Worm (Caenorhabditis elegans) whole organism, midembryonic: Measurements from ENCODE around the gene cyl-1.

ENCODE experiments used
- T22C8.4 ChIP-seq: fragments of 200-800 bp; sonication (Bioruptor generic); IDR thresholded peaks from 2 replicates; pipeline ENCODE4 v1.3.6; 2022; ENCODE audit warnings: missing genetic modification characterization, missing compliant biosample characterization
- cog-1 ChIP-seq: sonication (generic microtip); optimal IDR thresholded peaks from 2 replicates; lab custom pipeline; 2016; ENCODE audit warnings: missing genetic modification characterization, missing compliant biosample characterization
- flt-1 ChIP-seq: fragments of 200-800 bp; sonication (Bioruptor generic); IDR thresholded peaks from 2 replicates; pipeline ENCODE4 v1.3.6; 2022; ENCODE audit warnings: missing genetic modification characterization, missing compliant biosample characterization
- klf-2 ChIP-seq: fragments of 200-800 bp; sonication (Bioruptor generic); conservative IDR thresholded peaks from 2 replicates; pipeline ENCODE4 v1.3.6; 2022; ENCODE audit warnings: missing genetic modification reagents, missing genetic modification characterization, missing compliant biosample characterization
- med-1 ChIP-seq: sonication (generic microtip); optimal IDR thresholded peaks from 2 replicates; lab custom pipeline; 2017; ENCODE audit warnings: missing genetic modification characterization, mild to moderate bottlenecking, missing compliant biosample characterization, antibody characterized with exemption, missing genetic modification reagents; ENCODE audit not compliant: insufficient read depth
- ref-1 ChIP-seq: fragments of 200-800 bp; sonication (Bioruptor generic); conservative IDR thresholded peaks from 2 replicates; pipeline ENCODE4 v1.3.6; 2022; ENCODE audit warnings: missing genetic modification reagents, missing genetic modification characterization, missing compliant biosample characterization
- tab-1 ChIP-seq: fragments of 200-800 bp; sonication (Bioruptor generic); IDR thresholded peaks from 2 replicates; pipeline ENCODE4 v1.3.6; 2022; ENCODE audit warnings: missing genetic modification characterization, missing compliant biosample characterization
- ztf-23 ChIP-seq: fragments of 200-800 bp; sonication (Bioruptor generic); IDR thresholded peaks from 2 replicates; pipeline ENCODE4 v1.3.6; 2022; ENCODE audit warnings: missing genetic modification reagents, missing genetic modification characterization, missing compliant biosample characterization
- ztf-29 ChIP-seq: fragments of 200-800 bp; sonication (Bioruptor generic); IDR thresholded peaks from 2 replicates; pipeline ENCODE4 v1.3.6; 2022; ENCODE audit warnings: missing genetic modification reagents, missing genetic modification characterization, missing compliant biosample characterization

The cyl-1 gene

DNA sequence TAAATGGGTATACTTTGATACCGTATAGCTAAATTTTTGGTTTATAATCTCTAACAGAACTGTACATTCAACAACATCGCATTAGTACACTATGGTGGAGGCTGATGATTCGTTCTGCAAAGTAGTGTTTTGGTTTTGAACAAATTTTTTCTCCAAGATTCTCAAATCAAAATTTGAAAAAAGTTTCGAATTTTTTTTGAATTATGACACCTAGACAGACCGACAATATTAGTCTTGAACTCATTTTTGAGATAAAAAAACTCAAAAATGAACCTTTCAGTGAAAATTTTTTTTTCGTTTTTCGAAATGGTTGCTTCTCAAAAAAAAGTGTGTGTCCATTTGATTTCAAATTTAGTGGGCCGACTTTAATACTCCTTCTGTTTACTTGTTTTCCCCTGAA is 48.1 kb downstream of the cyl-1 start:
- TF ChIP-seq klf-2 (GFP tag; lab: Robert Waterston, UW) (no peak), ztf-29 (GFP tag; lab: Robert Waterston, UW) (no peak), cog-1 (tag; lab: Kevin White, UChicago) (no peak), ztf-23 (GFP tag; lab: Robert Waterston, UW) (no peak), ref-1 (no peak), T22C8.4 (GFP tag; lab: Robert Waterston, UW) (no peak), med-1 (GFP tag; lab: Kevin White, UChicago) (no peak), flt-1 (no peak), tab-1 (no peak)

DNA sequence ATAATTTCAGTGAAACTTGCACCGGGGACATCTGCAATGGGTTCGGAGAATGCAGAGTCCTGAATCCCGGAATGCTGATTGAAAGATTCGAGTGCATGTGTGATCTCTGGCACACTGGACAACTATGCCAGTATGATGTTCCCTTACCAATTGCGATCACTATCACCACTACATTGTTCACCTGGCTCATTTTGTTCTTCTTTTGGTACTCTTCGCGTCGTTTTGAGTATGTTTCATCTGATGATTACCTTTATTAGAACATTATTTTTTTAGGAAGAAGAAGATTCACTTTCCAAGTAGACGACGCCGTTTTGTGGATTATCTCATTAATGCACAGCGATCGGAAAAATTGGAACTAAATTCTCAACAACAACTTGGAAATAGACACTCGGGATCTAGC is 49.8 kb downstream of the cyl-1 start:
- TF ChIP-seq flt-1 (no peak), ref-1 (no peak), ztf-29 (GFP tag; lab: Robert Waterston, UW) (no peak), klf-2 (GFP tag; lab: Robert Waterston, UW) (no peak), cog-1 (tag; lab: Kevin White, UChicago) (no peak), med-1 (GFP tag; lab: Kevin White, UChicago) (no peak), T22C8.4 (GFP tag; lab: Robert Waterston, UW) (no peak), tab-1 (no peak), ztf-23 (GFP tag; lab: Robert Waterston, UW) (no peak)

DNA sequence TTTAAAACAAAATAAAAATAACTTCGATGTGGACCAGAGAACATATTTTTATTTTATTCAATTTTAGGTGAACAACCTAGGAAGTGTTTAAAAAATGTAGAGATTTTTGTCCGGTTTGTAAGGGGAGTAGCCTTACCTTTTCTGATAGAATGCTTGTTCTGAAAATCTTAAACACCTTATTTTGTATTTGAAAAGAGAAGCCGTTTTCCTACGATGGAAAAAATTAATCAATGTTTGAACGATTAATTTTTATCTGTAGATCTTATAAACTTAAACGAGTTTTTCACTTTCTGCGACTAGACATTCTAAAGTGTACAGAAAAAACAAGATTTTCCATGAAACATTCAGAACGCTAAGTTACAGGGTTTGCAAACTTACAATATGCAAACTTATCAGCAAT is 51.2 kb downstream of the cyl-1 start, which contains the start of gene F58H1.6:
TSS of gene F58H1.6 (plus strand) at position 301 of the 400 bp plus-strand sequence.
- no peak for TF ChIP-seq cog-1 (tag; lab: Kevin White, UChicago)
- no peak for TF ChIP-seq T22C8.4 (GFP tag; lab: Robert Waterston, UW)
- no peak for TF ChIP-seq tab-1
- TF ChIP-seq ztf-29 (GFP tag; lab: Robert Waterston, UW) = no peak
- no peak for TF ChIP-seq ztf-23 (GFP tag; lab: Robert Waterston, UW)
- no peak for TF ChIP-seq med-1 (GFP tag; lab: Kevin White, UChicago)

DNA sequence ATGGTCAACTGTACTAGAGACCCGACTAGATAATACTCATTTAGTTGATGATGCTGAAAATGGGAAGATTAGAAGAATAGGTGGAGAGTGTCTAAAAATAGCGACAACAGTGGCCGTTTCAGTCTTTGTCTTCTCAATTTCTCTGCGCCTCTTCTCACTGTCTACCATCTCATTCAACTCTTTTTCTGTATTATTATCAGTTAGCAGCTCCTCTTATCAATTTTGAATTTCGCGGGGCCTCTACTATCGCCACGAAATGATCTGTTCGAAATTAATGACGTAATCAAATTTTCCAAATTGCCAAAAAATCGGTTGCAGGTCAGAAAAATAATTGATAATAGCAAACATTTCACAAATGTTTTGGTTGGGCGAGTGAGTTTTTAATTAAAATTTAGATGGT is 51.9 kb downstream of the cyl-1 start:
- TF ChIP-seq ref-1 (no peak), T22C8.4 (GFP tag; lab: Robert Waterston, UW) (no peak), med-1 (GFP tag; lab: Kevin White, UChicago) (no peak), klf-2 (GFP tag; lab: Robert Waterston, UW) (no peak), cog-1 (tag; lab: Kevin White, UChicago) (no peak)
